Fruit fly (Drosophila melanogaster): Measurements from ENCODE around the gene ncm.
A peak's percentile ranks its signal among the peaks of the same experiment; 100 is the strongest.

ncm gene

dm6 chr2L:18477455-18477854 is 28.7 kb upstream of the ncm start (continued):
- TF ChIP-seq gcm (GFP tag; optimal IDR thresholded peaks at IDR 0.05) (peak; percentile 93), danr (GFP tag; IDR thresholded peaks at IDR 0.05) (peak; percentile 81; the same call in 1 of the 2 replicates), dmrt11E (tag; optimal IDR thresholded peaks at IDR 0.05) (peak; percentile 96), sens-2 (GFP tag; IDR thresholded peaks at IDR 0.05) (peak; percentile 91), toy (GFP tag; IDR thresholded peaks at IDR 0.05) (peak; percentile 68), shn (GFP tag; optimal IDR thresholded peaks at IDR 0.05) (peak; percentile 5), MESR4 (GFP tag; optimal IDR thresholded peaks at IDR 0.05) (peak; percentile 17), D19B (GFP tag; optimal IDR thresholded peaks at IDR 0.05) (peak; percentile 24), Bdp1 (GFP tag; optimal IDR thresholded peaks at IDR 0.05) (no peak), Scr (GFP tag; IDR thresholded peaks at IDR 0.05; ENCODE audit: partially characterized antibody) (no peak), gsb (GFP tag; IDR thresholded peaks at IDR 0.05) (peak; percentile 81; the same call in 1 of the 2 replicates), CG10959 (GFP tag; IDR thresholded peaks at IDR 0.05) (peak; percentile 94), CG9727 (GFP tag; optimal IDR thresholded peaks at IDR 0.05) (peak; percentile 94), h (optimal IDR thresholded peaks at IDR 0.05) (no peak), CG14710 (tag; optimal IDR thresholded peaks at IDR 0.05) (peak; percentile 95), phol (tag; optimal IDR thresholded peaks at IDR 0.05) (peak; percentile 92), Sox102F (GFP tag; optimal IDR thresholded peaks at IDR 0.05) (peak; percentile 92), CG6854 (GFP tag; optimal IDR thresholded peaks at IDR 0.05) (peak; percentile 69), Nf-YC (tag; optimal IDR thresholded peaks at IDR 0.05) (no peak), Oli (tag; optimal IDR thresholded peaks at IDR 0.05) (peak; percentile 90), E2f2 (GFP tag; IDR thresholded peaks at IDR 0.05) (peak; percentile 66; the same call in 1 of the 2 replicates), z (GFP tag; IDR thresholded peaks at IDR 0.05) (no peak), sob (GFP tag; IDR thresholded peaks at IDR 0.05) (no peak; the same call in 1 of the 2 replicates), crc (GFP tag; optimal IDR thresholded peaks at IDR 0.05) (no peak), HmgD (GFP tag; optimal IDR thresholded peaks at IDR 0.05) (no peak), Rfx (GFP tag; IDR thresholded peaks at IDR 0.05) (no peak), ap (GFP tag; IDR thresholded peaks at IDR 0.05) (peak; percentile 79), Drgx (GFP tag; IDR thresholded peaks at IDR 0.05) (peak; percentile 75), eve (GFP tag; optimal IDR thresholded peaks at IDR 0.05) (peak in 1 of 2 experiments; percentile 91), dimm (GFP tag; IDR thresholded peaks at IDR 0.05) (no peak), CG18262 (tag; optimal IDR thresholded peaks at IDR 0.05) (peak; percentile 97), CG1602 (GFP tag; optimal IDR thresholded peaks at IDR 0.05) (peak; percentile 89), slou (GFP tag; optimal IDR thresholded peaks at IDR 0.05) (peak; percentile 76), p53 (GFP tag; optimal IDR thresholded peaks at IDR 0.05) (no peak), CG15073 (GFP tag; optimal IDR thresholded peaks at IDR 0.05) (peak; percentile 39), CG6689 (GFP tag; IDR thresholded peaks at IDR 0.05) (peak; percentile 91), CG12299 (tag; optimal IDR thresholded peaks at IDR 0.05) (peak; percentile 85), Gsc (GFP tag; IDR thresholded peaks at IDR 0.05) (no peak), klu (GFP tag; IDR thresholded peaks at IDR 0.05) (peak; percentile 86), disco-r (GFP tag; optimal IDR thresholded peaks at IDR 0.05) (no peak), zen (tag; optimal IDR thresholded peaks at IDR 0.05) (peak; percentile 87), CG30403 (GFP tag; optimal IDR thresholded peaks at IDR 0.05) (peak; percentile 87), CG4854 (GFP tag; optimal IDR thresholded peaks at IDR 0.05) (peak; percentile 51), CG17802 (tag; optimal IDR thresholded peaks at IDR 0.05) (peak; percentile 45), slp2 (GFP tag; optimal IDR thresholded peaks at IDR 0.05) (peak; percentile 55), tin (GFP tag; optimal IDR thresholded peaks at IDR 0.05) (peak; percentile 92), Pdp1 (GFP tag; optimal IDR thresholded peaks at IDR 0.05) (peak in 1 of 2 experiments; percentile 46), en (GFP tag; optimal IDR thresholded peaks at IDR 0.05) (no peak), CG18619 (GFP tag; optimal IDR thresholded peaks at IDR 0.05) (peak; percentile 81), pnt (GFP tag; optimal IDR thresholded peaks at IDR 0.05) (peak; percentile 53), cwo (GFP tag; optimal IDR thresholded peaks at IDR 0.05) (peak; percentile 76), CG8359 (GFP tag; optimal IDR thresholded peaks at IDR 0.05; ENCODE audit: borderline replicate concordance) (peak; percentile 67)

Data from whole organism, embryonic.